Worm (Caenorhabditis elegans): Measurements from ENCODE around the gene oct-2.

ce11 chrX:11355856-11356255 lies 9.6 kb downstream of the oct-2 start:
- TF ChIP-seq npax-4 (tag; optimal IDR thresholded peaks at IDR 0.05) (no peak), gmeb-2 (tag; optimal IDR thresholded peaks at IDR 0.05) (no peak), ceh-22 (tag; optimal IDR thresholded peaks at IDR 0.05) (no peak), unc-55 (GFP tag; optimal IDR thresholded peaks at IDR 0.05) (no peak), dmd-4 (tag; optimal IDR thresholded peaks at IDR 0.05; ENCODE audit: borderline replicate concordance) (no peak), hlh-30 (tag; optimal IDR thresholded peaks at IDR 0.05; ENCODE audit: insufficient read depth) (no peak)

Measured in whole organism, late embryonic.